Worm (Caenorhabditis elegans) whole organism, L2 larva: Measurements from ENCODE around the gene scvp-1.

Experiments used
- snpc-4 ChIP-seq: fragments of 150-350 bp; optimal IDR thresholded peaks from 2 replicates; lab custom pipeline; 2014; ENCODE audit warnings: missing biosample characterization, missing genetic modification characterization
- unc-39 ChIP-seq: fragments of 150-350 bp; optimal IDR thresholded peaks from 2 replicates; lab custom pipeline; 2014; ENCODE audit warnings: missing biosample characterization, missing genetic modification characterization

ce11 chrV:10944903-10945302 is 13.8 kb upstream of the scvp-1 start:
- TF ChIP-seq snpc-4 (tag; lab: Kevin White, UChicago) (no peak), unc-39 (tag; lab: Kevin White, UChicago) (no peak)
